Worm (Caenorhabditis elegans): ENCODE measurements around the gene C03A7.2.

C03A7.2 gene

DNA sequence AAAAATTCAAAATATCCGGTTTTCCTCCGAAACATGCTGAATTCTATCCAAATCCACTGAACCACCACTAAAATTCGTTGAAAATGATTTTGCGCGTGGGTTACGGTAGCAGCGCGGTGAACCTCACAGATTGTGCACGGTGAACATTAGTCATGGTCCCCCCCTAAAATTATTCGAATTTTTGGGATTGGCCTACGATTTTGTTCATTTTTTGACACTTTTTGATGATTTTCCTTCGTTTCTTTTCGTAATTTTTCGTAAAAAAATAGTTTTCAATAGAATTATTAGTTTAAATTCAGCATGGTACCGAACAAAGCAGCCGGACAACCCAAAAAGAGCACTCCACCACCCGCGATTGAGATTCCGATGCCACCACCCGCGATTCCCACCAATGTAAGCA is at the start of gene C03A7.2:
Gene C03A7.2, plus strand, starts transcription at position 301 of the 400 bp plus-strand sequence.
- TF ChIP-seq T22C8.4 (GFP tag; IDR thresholded peaks at IDR 0.05), result no peak
- TF ChIP-seq ztf-23 (GFP tag; IDR thresholded peaks at IDR 0.05), result no peak
- TF ChIP-seq klf-2 (GFP tag; conservative IDR thresholded peaks at IDR 0.05), result no peak
- TF ChIP-seq ref-1 (GFP tag; conservative IDR thresholded peaks at IDR 0.05), result no peak
- TF ChIP-seq cog-1 (tag; optimal IDR thresholded peaks at IDR 0.05), result no peak

DNA sequence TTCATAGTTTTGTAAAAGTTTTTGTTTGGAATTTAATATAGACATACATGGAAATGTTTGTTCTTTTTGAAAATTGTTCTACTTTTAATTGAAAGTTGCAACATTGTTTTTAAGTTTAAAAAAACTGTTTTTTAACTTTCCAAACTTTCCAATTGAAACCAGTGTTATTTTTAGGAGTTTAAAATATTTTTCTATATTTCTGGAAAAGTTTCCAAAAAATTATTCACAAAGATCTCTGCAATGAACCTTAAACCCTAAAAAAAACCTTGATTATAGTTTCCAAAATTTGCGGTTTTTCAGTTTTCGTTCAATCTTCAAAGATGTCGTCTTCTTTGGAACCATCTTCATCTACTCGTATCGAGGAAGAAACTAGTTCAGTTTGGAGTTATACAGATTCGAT is 49.3 kb upstream of the C03A7.2 start, which contains the start of gene F14F9.4:
Gene F14F9.4, plus strand, starts transcription at position 301 of the 400 bp plus-strand sequence.
- no peak for TF ChIP-seq T22C8.4 (GFP tag; IDR thresholded peaks at IDR 0.05)
- no peak for TF ChIP-seq cog-1 (tag; optimal IDR thresholded peaks at IDR 0.05)
- TF ChIP-seq flt-1 (GFP tag; IDR thresholded peaks at IDR 0.05), result no peak
- TF ChIP-seq tab-1 (GFP tag; IDR thresholded peaks at IDR 0.05), result no peak
- no peak for TF ChIP-seq med-1 (GFP tag; optimal IDR thresholded peaks at IDR 0.05; ENCODE audit: insufficient read depth)
- TF ChIP-seq ztf-29 (GFP tag; IDR thresholded peaks at IDR 0.05), result no peak
- TF ChIP-seq klf-2 (GFP tag; conservative IDR thresholded peaks at IDR 0.05), result no peak
- TF ChIP-seq ref-1 (GFP tag; conservative IDR thresholded peaks at IDR 0.05), result no peak
- TF ChIP-seq ztf-23 (GFP tag; IDR thresholded peaks at IDR 0.05), result no peak

DNA sequence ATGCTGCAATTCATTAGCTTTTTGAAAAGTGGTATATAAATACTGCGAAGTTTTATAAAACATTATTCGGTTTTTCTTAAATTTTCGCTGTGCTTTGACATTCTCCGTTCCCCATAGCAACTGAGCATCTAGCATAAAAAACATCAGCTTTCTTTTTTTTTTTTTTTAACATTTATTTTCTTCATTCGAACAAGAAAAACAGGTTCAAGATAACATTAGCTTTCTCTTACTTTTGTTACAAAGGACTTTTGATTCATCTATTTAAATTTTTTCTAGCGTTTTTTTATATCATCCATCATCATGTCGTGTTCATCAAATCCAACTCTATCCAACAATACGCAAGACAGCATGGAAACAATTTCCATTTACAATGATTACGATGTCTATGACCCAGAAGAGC is 43.8 kb upstream of the C03A7.2 start, which contains the start of gene F14F9.3:
Gene F14F9.3, plus strand, starts transcription at position 301 of the 400 bp plus-strand sequence.
- TF ChIP-seq ref-1 (GFP tag; conservative IDR thresholded peaks at IDR 0.05) (no peak), med-1 (GFP tag; optimal IDR thresholded peaks at IDR 0.05; ENCODE audit: insufficient read depth) (no peak), klf-2 (GFP tag; conservative IDR thresholded peaks at IDR 0.05) (no peak), cog-1 (tag; optimal IDR thresholded peaks at IDR 0.05) (no peak), tab-1 (GFP tag; IDR thresholded peaks at IDR 0.05) (no peak), flt-1 (GFP tag; IDR thresholded peaks at IDR 0.05) (no peak), T22C8.4 (GFP tag; IDR thresholded peaks at IDR 0.05) (no peak), ztf-29 (GFP tag; IDR thresholded peaks at IDR 0.05) (no peak), ztf-23 (GFP tag; IDR thresholded peaks at IDR 0.05) (no peak)

ce11 chrV:5143785-5144184 is 37.9 kb upstream of the C03A7.2 start, which contains the start of gene srh-129:
Gene srh-129 (minus strand): TSS chrV:5143885.
- no peak for TF ChIP-seq ref-1 (GFP tag; conservative IDR thresholded peaks at IDR 0.05)
- TF ChIP-seq med-1 (GFP tag; optimal IDR thresholded peaks at IDR 0.05; ENCODE audit: insufficient read depth), result no peak
- no peak for TF ChIP-seq T22C8.4 (GFP tag; IDR thresholded peaks at IDR 0.05)
- no peak for TF ChIP-seq ztf-23 (GFP tag; IDR thresholded peaks at IDR 0.05)
- no peak for TF ChIP-seq klf-2 (GFP tag; conservative IDR thresholded peaks at IDR 0.05)
- TF ChIP-seq cog-1 (tag; optimal IDR thresholded peaks at IDR 0.05), result no peak
- no peak for TF ChIP-seq ztf-29 (GFP tag; IDR thresholded peaks at IDR 0.05)
- no peak for TF ChIP-seq flt-1 (GFP tag; IDR thresholded peaks at IDR 0.05)
- no peak for TF ChIP-seq tab-1 (GFP tag; IDR thresholded peaks at IDR 0.05)

DNA sequence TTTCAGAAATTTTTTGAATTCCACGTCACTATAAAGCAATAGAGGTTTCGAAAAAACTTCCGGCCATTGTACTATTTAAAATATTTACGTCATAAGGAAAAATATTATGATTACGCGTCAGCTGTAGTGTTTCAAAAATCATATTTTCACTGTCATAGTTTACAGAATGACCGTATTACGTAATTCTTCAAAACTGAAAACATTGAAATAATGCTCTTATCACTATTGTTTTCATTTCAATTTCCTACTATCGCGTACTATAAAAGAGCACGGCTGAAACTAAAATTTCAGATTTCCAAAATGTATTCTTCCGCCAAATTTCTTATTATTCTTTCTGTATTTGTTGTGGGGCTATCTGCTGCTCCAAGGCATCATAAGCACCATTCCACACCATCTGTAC is 37.2 kb upstream of the C03A7.2 start, which contains the start of gene F14F9.2:
Gene F14F9.2, plus strand, starts transcription at position 301 of the 400 bp plus-strand sequence.
- TF ChIP-seq ztf-23 (GFP tag; IDR thresholded peaks at IDR 0.05) (no peak), flt-1 (GFP tag; IDR thresholded peaks at IDR 0.05) (no peak), klf-2 (GFP tag; conservative IDR thresholded peaks at IDR 0.05) (no peak), ztf-29 (GFP tag; IDR thresholded peaks at IDR 0.05) (no peak), ref-1 (GFP tag; conservative IDR thresholded peaks at IDR 0.05) (no peak), tab-1 (GFP tag; IDR thresholded peaks at IDR 0.05) (no peak), T22C8.4 (GFP tag; IDR thresholded peaks at IDR 0.05) (no peak)

- TF ChIP-seq cog-1 (tag; optimal IDR thresholded peaks at IDR 0.05) (no peak), med-1 (GFP tag; optimal IDR thresholded peaks at IDR 0.05; ENCODE audit: insufficient read depth) (no peak), T22C8.4 (GFP tag; IDR thresholded peaks at IDR 0.05) (no peak), ztf-29 (GFP tag; IDR thresholded peaks at IDR 0.05) (no peak), ztf-23 (GFP tag; IDR thresholded peaks at IDR 0.05) (no peak)
These were observed 35.3 kb upstream of the C03A7.2 start, which contains the start of gene F14F9.6 for ce11 chrV:5146394-5146793. Gene F14F9.6 (minus strand): TSS chrV:5146494.

ce11 chrV:5150880-5151279 is 30.8 kb upstream of the C03A7.2 start, which contains the start of gene srh-130:
Gene srh-130 (plus strand): TSS chrV:5151180.
- TF ChIP-seq T22C8.4 (GFP tag; IDR thresholded peaks at IDR 0.05) (no peak), ref-1 (GFP tag; conservative IDR thresholded peaks at IDR 0.05) (no peak), ztf-23 (GFP tag; IDR thresholded peaks at IDR 0.05) (no peak), ztf-29 (GFP tag; IDR thresholded peaks at IDR 0.05) (no peak), tab-1 (GFP tag; IDR thresholded peaks at IDR 0.05) (no peak), med-1 (GFP tag; optimal IDR thresholded peaks at IDR 0.05; ENCODE audit: insufficient read depth) (no peak), klf-2 (GFP tag; conservative IDR thresholded peaks at IDR 0.05) (no peak), cog-1 (tag; optimal IDR thresholded peaks at IDR 0.05) (no peak), flt-1 (GFP tag; IDR thresholded peaks at IDR 0.05) (no peak)

- no peak for TF ChIP-seq ztf-23 (GFP tag; IDR thresholded peaks at IDR 0.05)
- no peak for TF ChIP-seq T22C8.4 (GFP tag; IDR thresholded peaks at IDR 0.05)
- TF ChIP-seq med-1 (GFP tag; optimal IDR thresholded peaks at IDR 0.05; ENCODE audit: insufficient read depth), result no peak
- TF ChIP-seq flt-1 (GFP tag; IDR thresholded peaks at IDR 0.05), result no peak
- TF ChIP-seq cog-1 (tag; optimal IDR thresholded peaks at IDR 0.05), result no peak
- TF ChIP-seq ztf-29 (GFP tag; IDR thresholded peaks at IDR 0.05), result no peak
- TF ChIP-seq klf-2 (GFP tag; conservative IDR thresholded peaks at IDR 0.05), result no peak
- TF ChIP-seq ref-1 (GFP tag; conservative IDR thresholded peaks at IDR 0.05), result no peak
- no peak for TF ChIP-seq tab-1 (GFP tag; IDR thresholded peaks at IDR 0.05)
These were observed 26.2 kb upstream of the C03A7.2 start, which contains the start of gene srx-38 for ce11 chrV:5155516-5155915. Gene srx-38 (minus strand): TSS chrV:5155616.

- TF ChIP-seq med-1 (GFP tag; optimal IDR thresholded peaks at IDR 0.05; ENCODE audit: insufficient read depth) (no peak), ref-1 (GFP tag; conservative IDR thresholded peaks at IDR 0.05) (no peak), klf-2 (GFP tag; conservative IDR thresholded peaks at IDR 0.05) (no peak), T22C8.4 (GFP tag; IDR thresholded peaks at IDR 0.05) (no peak), cog-1 (tag; optimal IDR thresholded peaks at IDR 0.05) (no peak), flt-1 (GFP tag; IDR thresholded peaks at IDR 0.05) (no peak), ztf-29 (GFP tag; IDR thresholded peaks at IDR 0.05) (no peak), tab-1 (GFP tag; IDR thresholded peaks at IDR 0.05) (no peak)
These were observed 24.1 kb upstream of the C03A7.2 start, which contains the start of gene srx-39 for ce11 chrV:5157660-5158059. Gene srx-39 (minus strand): TSS chrV:5157760.

DNA sequence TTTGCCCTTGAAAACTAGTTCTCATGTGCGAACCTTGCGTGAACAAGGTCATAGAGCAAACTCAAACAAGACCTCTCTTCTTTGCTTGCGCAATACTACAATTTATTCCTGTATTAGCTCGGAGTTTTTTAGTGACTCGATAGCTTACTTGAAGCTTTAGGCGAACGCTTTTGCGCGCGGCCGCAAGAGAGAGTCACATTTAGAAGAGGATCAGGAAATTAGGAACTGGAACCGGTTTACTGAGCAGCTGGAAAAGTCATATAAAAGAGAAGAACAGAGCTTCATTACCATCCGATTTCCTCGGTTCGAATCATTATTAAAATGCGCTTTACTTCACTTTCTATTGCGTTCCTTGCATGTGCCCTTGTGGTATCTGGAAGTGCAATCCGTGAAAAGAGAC is 23.4 kb upstream of the C03A7.2 start, which contains the start of gene abu-15:
Gene abu-15, plus strand, starts transcription at position 301 of the 400 bp plus-strand sequence.
- no peak for TF ChIP-seq tab-1 (GFP tag; IDR thresholded peaks at IDR 0.05)
- no peak for TF ChIP-seq klf-2 (GFP tag; conservative IDR thresholded peaks at IDR 0.05)
- no peak for TF ChIP-seq ztf-23 (GFP tag; IDR thresholded peaks at IDR 0.05)
- no peak for TF ChIP-seq T22C8.4 (GFP tag; IDR thresholded peaks at IDR 0.05)
- TF ChIP-seq ztf-29 (GFP tag; IDR thresholded peaks at IDR 0.05), result no peak
- no peak for TF ChIP-seq flt-1 (GFP tag; IDR thresholded peaks at IDR 0.05)
- TF ChIP-seq cog-1 (tag; optimal IDR thresholded peaks at IDR 0.05), result no peak
- no peak for TF ChIP-seq med-1 (GFP tag; optimal IDR thresholded peaks at IDR 0.05; ENCODE audit: insufficient read depth)
- no peak for TF ChIP-seq ref-1 (GFP tag; conservative IDR thresholded peaks at IDR 0.05)
